Worm (Caenorhabditis elegans): ENCODE measurements around the gene abu-12.

The abu-12 gene

DNA sequence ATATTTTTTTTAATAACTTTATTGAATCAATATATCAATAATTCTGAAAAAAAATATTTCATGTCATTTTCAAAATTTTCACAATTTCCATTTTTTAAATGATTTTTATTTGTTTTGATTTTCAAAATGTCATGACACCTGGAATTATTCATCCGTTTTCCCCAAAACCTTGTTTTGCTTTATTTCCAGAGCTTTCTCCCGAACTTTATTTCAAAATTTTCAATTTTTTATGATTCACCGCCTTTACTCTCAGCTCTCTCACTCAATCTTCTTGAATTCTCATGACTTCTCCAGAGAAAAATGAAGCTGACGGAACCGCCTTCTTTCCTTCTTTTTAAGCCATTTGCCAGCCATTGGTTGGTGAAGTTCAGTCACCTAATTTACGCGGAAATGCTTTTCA is 52.8 kb downstream of the abu-12 start, which contains the start of gene R04A9.1:
Gene R04A9.1, plus strand, starts transcription at position 301 of the 400 bp plus-strand sequence.
- no peak for TF ChIP-seq klf-2 (GFP tag; conservative IDR thresholded peaks at IDR 0.05)
- TF ChIP-seq T22C8.4 (GFP tag; IDR thresholded peaks at IDR 0.05), result no peak
- no peak for TF ChIP-seq ztf-29 (GFP tag; IDR thresholded peaks at IDR 0.05)
- no peak for TF ChIP-seq med-1 (GFP tag; optimal IDR thresholded peaks at IDR 0.05; ENCODE audit: insufficient read depth)
- TF ChIP-seq ref-1 (GFP tag; conservative IDR thresholded peaks at IDR 0.05), result no peak
- TF ChIP-seq cog-1 (tag; optimal IDR thresholded peaks at IDR 0.05), result no peak
- TF ChIP-seq flt-1 (GFP tag; IDR thresholded peaks at IDR 0.05), result no peak
- no peak for TF ChIP-seq tab-1 (GFP tag; IDR thresholded peaks at IDR 0.05)
- no peak for TF ChIP-seq ztf-23 (GFP tag; IDR thresholded peaks at IDR 0.05)

DNA sequence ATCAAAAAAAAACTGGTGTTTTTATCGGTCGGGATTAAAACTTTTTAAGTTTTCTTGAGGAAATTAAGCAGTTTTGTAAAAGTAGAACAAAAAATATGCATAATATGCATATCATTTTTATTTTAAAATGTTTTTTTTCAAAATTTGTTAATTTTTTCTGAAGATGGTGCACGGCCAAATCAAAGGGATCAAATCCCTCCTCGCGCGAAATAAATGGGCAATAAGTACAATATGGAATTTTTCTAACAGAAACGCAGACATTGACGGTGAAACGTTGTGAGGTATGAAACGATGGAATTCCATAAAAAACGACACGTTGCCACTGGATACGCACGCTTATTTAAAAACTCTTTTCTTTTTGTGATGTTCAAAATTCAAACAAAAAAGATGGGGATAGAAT is 54.5 kb downstream of the abu-12 start:
- TF ChIP-seq ref-1 (GFP tag; conservative IDR thresholded peaks at IDR 0.05), result no peak
- TF ChIP-seq med-1 (GFP tag; optimal IDR thresholded peaks at IDR 0.05; ENCODE audit: insufficient read depth), result no peak
- no peak for TF ChIP-seq ztf-29 (GFP tag; IDR thresholded peaks at IDR 0.05)
- TF ChIP-seq cog-1 (tag; optimal IDR thresholded peaks at IDR 0.05), result no peak
- no peak for TF ChIP-seq klf-2 (GFP tag; conservative IDR thresholded peaks at IDR 0.05)
- no peak for TF ChIP-seq flt-1 (GFP tag; IDR thresholded peaks at IDR 0.05)
- TF ChIP-seq T22C8.4 (GFP tag; IDR thresholded peaks at IDR 0.05), result no peak
- no peak for TF ChIP-seq ztf-23 (GFP tag; IDR thresholded peaks at IDR 0.05)
- TF ChIP-seq tab-1 (GFP tag; IDR thresholded peaks at IDR 0.05), result no peak

Data from whole organism, midembryonic.